Fruit fly (Drosophila melanogaster) whole organism, wandering third instar larva: ENCODE results near the gene Rh6.

ENCODE experiments used
- Abd-B ChIP-seq: fragments of >200 bp; optimal IDR thresholded peaks from 2 replicates; lab custom pipeline; 2017; ENCODE audit warnings: missing biosample characterization, missing genetic modification characterization
- CG32264 ChIP-seq: fragments of 200-800 bp; sonication (Bioruptor generic); optimal IDR thresholded peaks from 2 replicates; lab custom pipeline; 2016; ENCODE audit warnings: missing biosample characterization, missing genetic modification characterization
- CG9705 ChIP-seq: fragments of 200-800 bp; sonication (Bioruptor generic); optimal IDR thresholded peaks from 2 replicates; lab custom pipeline; 2018; ENCODE audit warnings: missing biosample characterization, mild to moderate bottlenecking, missing genetic modification characterization
- Dfd ChIP-seq: fragments of >200 bp; optimal IDR thresholded peaks from 2 replicates; lab custom pipeline; 2017; ENCODE audit warnings: missing biosample characterization, missing genetic modification characterization
- Dif ChIP-seq: fragments of 200-275, 200-300 bp; sonication (Bioruptor generic); optimal IDR thresholded peaks from 2 replicates; lab custom pipeline; 2018; ENCODE audit warnings: missing biosample characterization, missing genetic modification characterization; ENCODE audit not compliant: partially characterized antibody
- GATAd ChIP-seq: sonication (Bioruptor generic); optimal IDR thresholded peaks from 2 replicates; lab custom pipeline; 2016; ENCODE audit warnings: missing biosample characterization, missing genetic modification characterization
- HLH106 ChIP-seq: fragments of 200-800 bp; optimal IDR thresholded peaks from 3 replicates; lab custom pipeline; 2019; ENCODE audit warnings: missing biosample characterization, mild to moderate bottlenecking, missing genetic modification characterization, moderate library complexity
- Hnf4 ChIP-seq: fragments of 200-800 bp; sonication (Bioruptor generic); optimal IDR thresholded peaks from 2 replicates; lab custom pipeline; 2016; ENCODE audit warnings: missing biosample characterization, mild to moderate bottlenecking, missing genetic modification characterization
- Hr83 ChIP-seq: fragments of 200-300 bp; sonication (Bioruptor generic); optimal IDR thresholded peaks from 2 replicates; lab custom pipeline; 2016; ENCODE audit warnings: missing biosample characterization, mild to moderate bottlenecking, missing genetic modification characterization, moderate library complexity; ENCODE audit not compliant: poor library complexity, severe bottlenecking
- Jra ChIP-seq: sonication (Bioruptor generic); optimal IDR thresholded peaks from 2 replicates; lab custom pipeline; 2016; ENCODE audit warnings: missing biosample characterization, missing genetic modification characterization
- Mio ChIP-seq: sonication (Bioruptor generic); optimal IDR thresholded peaks from 2 replicates; lab custom pipeline; 2016; ENCODE audit warnings: missing biosample characterization, missing genetic modification characterization
- Myc ChIP-seq: fragments of >200 bp; optimal IDR thresholded peaks from 2 replicates; lab custom pipeline; 2017
- N ChIP-seq: fragments of >200 bp; optimal IDR thresholded peaks from 2 replicates; lab custom pipeline; 2018; ENCODE audit warnings: missing biosample characterization, missing external identifiers, missing genetic modification characterization
- OdsH ChIP-seq: fragments of 200-800 bp; sonication (Bioruptor generic); optimal IDR thresholded peaks from 2 replicates; lab custom pipeline; 2016; ENCODE audit warnings: missing biosample characterization, mild to moderate bottlenecking, missing genetic modification characterization
- Rel ChIP-seq, 2 experiments: fragments of 200-800 bp; sonication (Bioruptor generic) in 1 of 2; optimal IDR thresholded peaks; 2 replicates in 1 of 2; 3 replicates in 1 of 2; lab custom pipeline; 2016 to 2019; ENCODE audit warnings: mild to moderate bottlenecking in 2 of 2, missing biosample characterization in 2 of 2, missing genetic modification characterization in 2 of 2, moderate library complexity in 1 of 2
- Sp1 ChIP-seq: fragments of 200-800 bp; sonication (Bioruptor generic); optimal IDR thresholded peaks from 3 replicates; lab custom pipeline; 2019; ENCODE audit warnings: missing biosample characterization, mild to moderate bottlenecking, missing genetic modification characterization, moderate library complexity
- Vsx2 ChIP-seq: fragments of 200-300, 225-300 bp; sonication (Bioruptor generic); optimal IDR thresholded peaks from 2 replicates; lab custom pipeline; 2018; ENCODE audit warnings: missing biosample characterization, missing genetic modification characterization; ENCODE audit not compliant: partially characterized antibody
- br ChIP-seq: fragments of 200-800 bp; sonication (Bioruptor generic); optimal IDR thresholded peaks from 2 replicates; lab custom pipeline; 2016; ENCODE audit warnings: missing biosample characterization, missing genetic modification characterization
- brk ChIP-seq: fragments of 200-800 bp; sonication (Bioruptor generic); optimal IDR thresholded peaks from 2 replicates; lab custom pipeline; 2016; ENCODE audit warnings: missing biosample characterization, mild to moderate bottlenecking, missing genetic modification characterization
- dl ChIP-seq, 2 experiments: fragments of 175-275, 200-275 bp in 1 of 2; fragments of 200-275 bp in 1 of 2; sonication (Bioruptor generic); optimal IDR thresholded peaks; lab custom pipeline; 2018; ENCODE audit warnings: mild to moderate bottlenecking in 2 of 2, missing biosample characterization in 2 of 2, missing genetic modification characterization in 2 of 2, moderate library complexity in 2 of 2; ENCODE audit not compliant: partially characterized antibody in 2 of 2, insufficient read depth in 1 of 2
- dmrt93B ChIP-seq: fragments of 200-800 bp; sonication (Bioruptor generic); optimal IDR thresholded peaks from 2 replicates; lab custom pipeline; 2018; ENCODE audit warnings: missing biosample characterization, mild to moderate bottlenecking, missing genetic modification characterization
- dsf ChIP-seq: sonication (Bioruptor generic); optimal IDR thresholded peaks from 2 replicates; lab custom pipeline; 2016; ENCODE audit warnings: missing biosample characterization, missing genetic modification characterization, borderline replicate concordance
- ey ChIP-seq: fragments of 200-800 bp; sonication (Bioruptor generic); optimal IDR thresholded peaks from 2 replicates; lab custom pipeline; 2016; ENCODE audit warnings: missing biosample characterization, missing genetic modification characterization
- foxo ChIP-seq, 2 experiments: fragments of 200-800 bp; sonication (Bioruptor generic); optimal IDR thresholded peaks; 2 replicates in 1 of 2; 3 replicates in 1 of 2; lab custom pipeline; 2016 to 2017; ENCODE audit warnings: missing biosample characterization in 2 of 2, missing genetic modification characterization in 2 of 2
- fru ChIP-seq: fragments of 200-800 bp; sonication (Bioruptor generic); optimal IDR thresholded peaks from 3 replicates; lab custom pipeline; 2016; ENCODE audit warnings: missing biosample characterization, mild to moderate bottlenecking, missing genetic modification characterization
- h ChIP-seq: fragments of 200-800 bp; sonication (Bioruptor generic); optimal IDR thresholded peaks from 3 replicates; lab custom pipeline; 2016; ENCODE audit warnings: missing biosample characterization, mild to moderate bottlenecking, missing genetic modification characterization
- jim ChIP-seq: fragments of 175-275, 200-325 bp; sonication (Bioruptor generic); optimal IDR thresholded peaks from 2 replicates; lab custom pipeline; 2016; ENCODE audit warnings: missing biosample characterization, mild to moderate bottlenecking, missing genetic modification characterization
- lola ChIP-seq: fragments of >200 bp; optimal IDR thresholded peaks from 2 replicates; lab custom pipeline; 2017; ENCODE audit warnings: missing biosample characterization, missing genetic modification characterization
- pan ChIP-seq: fragments of >200 bp; optimal IDR thresholded peaks from 2 replicates; lab custom pipeline; 2017
- psq ChIP-seq: fragments of 200-800 bp; sonication (Bioruptor generic); optimal IDR thresholded peaks from 3 replicates; lab custom pipeline; 2017; ENCODE audit warnings: missing biosample characterization, mild to moderate bottlenecking, missing genetic modification characterization, moderate library complexity
- rgr ChIP-seq: fragments of 200-800 bp; sonication (Bioruptor generic); optimal IDR thresholded peaks from 3 replicates; lab custom pipeline; 2016; ENCODE audit warnings: missing biosample characterization, mild to moderate bottlenecking, missing genetic modification characterization
- sv ChIP-seq: fragments of 200-800 bp; sonication (Bioruptor generic); optimal IDR thresholded peaks from 3 replicates; lab custom pipeline; 2016; ENCODE audit warnings: missing biosample characterization, missing genetic modification characterization
- tai ChIP-seq: sonication (Bioruptor generic); optimal IDR thresholded peaks from 2 replicates; lab custom pipeline; 2016; ENCODE audit warnings: missing biosample characterization, missing genetic modification characterization
- woc ChIP-seq: sonication (Bioruptor generic); optimal IDR thresholded peaks from 2 replicates; lab custom pipeline; 2016; ENCODE audit warnings: missing biosample characterization, mild to moderate bottlenecking, missing genetic modification characterization

Gene Rh6

DNA sequence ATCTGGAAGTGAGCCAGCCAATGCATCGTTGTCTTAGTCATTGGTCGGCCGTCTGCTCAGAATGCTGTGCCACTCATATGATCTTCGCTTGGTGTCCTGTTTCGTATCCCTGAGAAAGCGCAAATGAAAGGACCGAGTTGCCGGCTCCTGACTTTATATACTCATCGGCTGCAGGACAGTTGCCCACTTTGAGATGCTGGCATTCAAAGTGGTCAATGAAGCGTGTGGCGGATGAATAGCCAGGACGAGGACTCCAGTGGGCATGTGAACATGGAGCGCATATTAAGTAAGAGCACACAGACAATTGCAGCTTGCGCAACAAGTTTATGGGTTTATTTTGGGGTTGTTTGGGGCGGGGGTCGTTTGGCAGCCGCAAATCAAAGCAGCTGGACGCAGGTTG lies 2.3 kb downstream of the Rh6 start, which contains the start of gene Trissin:
Gene Trissin, minus strand, starts transcription at position 101 of the 400 bp plus-strand sequence.
- TF ChIP-seq Jra (GFP tag; lab: Kevin White, UChicago): no peak
- no peak for TF ChIP-seq foxo (GFP tag; optimal IDR thresholded peaks at IDR 0.05; lab: Kevin White, UChicago)
- TF ChIP-seq tai (GFP tag; lab: Kevin White, UChicago): no peak
- no peak for TF ChIP-seq Rel (GFP tag; optimal IDR thresholded peaks at IDR 0.05; lab: Kevin White, UChicago)
- TF ChIP-seq Rel (tag; optimal IDR thresholded peaks at IDR 0.05; lab: Kevin White, UChicago): no peak
- no peak for TF ChIP-seq CG32264 (GFP tag; lab: Kevin White, UChicago)
- no peak for TF ChIP-seq h
- no peak for TF ChIP-seq dl (GFP tag; optimal IDR thresholded peaks at IDR 0.05; lab: Kevin White, UChicago; ENCODE audit: insufficient read depth in 1 of 2, partially characterized antibody in 2 of 2)
- no peak for TF ChIP-seq dsf
- TF ChIP-seq N (GFP tag; lab: Kevin White, UChicago): no peak
- TF ChIP-seq sv: no peak
- no peak for TF ChIP-seq OdsH (GFP tag; lab: Kevin White, UChicago)
- TF ChIP-seq brk: no peak
- TF ChIP-seq Sp1 (GFP tag; lab: Kevin White, UChicago): no peak
- TF ChIP-seq lola (GFP tag; lab: Kevin White, UChicago): no peak
- no peak for TF ChIP-seq Vsx2

DNA sequence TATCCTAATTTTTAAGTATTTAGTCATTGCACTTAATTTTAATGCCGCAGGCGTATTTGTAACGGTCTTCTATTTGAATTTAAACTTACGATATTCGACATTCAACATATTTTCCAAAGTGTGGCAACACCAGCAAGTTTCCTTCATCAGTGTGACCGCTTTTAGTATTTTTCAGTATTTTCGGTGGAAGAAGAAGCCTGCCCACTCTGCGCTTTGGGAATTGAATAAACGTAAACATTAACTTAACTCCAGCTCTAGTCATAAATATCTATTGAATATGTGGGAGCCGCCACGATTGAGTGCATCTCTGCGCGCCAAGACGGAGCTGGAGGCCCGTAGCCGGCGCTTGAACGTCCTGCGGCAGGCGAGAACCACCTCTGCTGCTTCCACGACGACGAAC lies 2.9 kb downstream of the Rh6 start, which contains the start of gene obe:
Gene obe, plus strand, starts transcription at position 185 of the 400 bp plus-strand sequence.
- TF ChIP-seq CG9705 (GFP tag; lab: Kevin White, UChicago) (no peak), Rel (GFP tag; optimal IDR thresholded peaks at IDR 0.05; lab: Kevin White, UChicago) (no peak), Rel (tag; optimal IDR thresholded peaks at IDR 0.05; lab: Kevin White, UChicago) (no peak), pan (lab: Kevin White, UChicago) (no peak), Myc (lab: Kevin White, UChicago) (peak; percentile 53), jim (no peak)

dm6 chr3R:15493211-15493610 lies 10.3 kb downstream of the Rh6 start:
- TF ChIP-seq Abd-B (GFP tag; lab: Kevin White, UChicago) (no peak), HLH106 (no peak), dmrt93B (GFP tag; lab: Kevin White, UChicago) (no peak), Dfd (GFP tag; lab: Kevin White, UChicago) (no peak), dl (GFP tag; optimal IDR thresholded peaks at IDR 0.05; lab: Kevin White, UChicago; ENCODE audit: insufficient read depth in 1 of 2, partially characterized antibody in 2 of 2) (no peak), tai (GFP tag; lab: Kevin White, UChicago) (no peak), CG32264 (GFP tag; lab: Kevin White, UChicago) (no peak), Sp1 (GFP tag; lab: Kevin White, UChicago) (no peak), Vsx2 (no peak), Mio (GFP tag; lab: Kevin White, UChicago) (no peak), foxo (GFP tag; optimal IDR thresholded peaks at IDR 0.05; lab: Kevin White, UChicago) (no peak), GATAd (no peak), rgr (no peak), jim (no peak), Hnf4 (GFP tag; lab: Kevin White, UChicago) (no peak), dsf (no peak), ey (GFP tag; lab: Kevin White, UChicago) (no peak), OdsH (GFP tag; lab: Kevin White, UChicago) (no peak)

dm6 chr3R:15494302-15494701 lies 11.3 kb downstream of the Rh6 start, which contains the start of gene maca:
maca (plus strand) TSS chr3R:15494602.
- TF ChIP-seq Dif (GFP tag; lab: Kevin White, UChicago) (no peak), h (no peak), dmrt93B (GFP tag; lab: Kevin White, UChicago) (no peak), OdsH (GFP tag; lab: Kevin White, UChicago) (no peak), N (GFP tag; lab: Kevin White, UChicago) (no peak), woc (GFP tag; lab: Kevin White, UChicago) (no peak), Hr83 (no peak), sv (no peak)
- TF ChIP-seq, all 38 proteins: peak for 0

DNA sequence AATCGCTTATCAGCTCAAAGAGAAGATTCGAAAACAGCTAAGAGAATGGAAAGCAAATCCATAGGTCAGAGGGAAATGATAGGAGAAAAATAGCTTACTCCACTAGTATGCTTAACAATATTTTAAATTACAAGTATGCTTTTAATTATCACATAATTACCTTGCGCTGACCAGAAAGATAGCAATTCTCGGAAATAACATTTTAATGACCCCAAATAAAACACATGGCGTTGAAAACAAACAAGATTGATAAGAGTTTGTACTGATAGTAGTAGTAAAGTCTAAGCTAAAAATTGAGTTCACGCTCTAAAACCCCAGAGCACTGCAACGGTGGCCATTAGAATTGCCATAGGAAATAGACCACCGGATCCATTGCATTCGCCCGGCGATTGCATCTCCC lies 24.8 kb downstream of the Rh6 start:
- TF ChIP-seq sv (no peak), dsf (no peak), CG32264 (GFP tag; lab: Kevin White, UChicago) (no peak), h (no peak), fru (no peak), Sp1 (GFP tag; lab: Kevin White, UChicago) (no peak), ey (GFP tag; lab: Kevin White, UChicago) (no peak), pan (lab: Kevin White, UChicago) (no peak), Hnf4 (GFP tag; lab: Kevin White, UChicago) (no peak), psq (GFP tag; lab: Kevin White, UChicago) (no peak), Vsx2 (no peak), br (GFP tag; lab: Kevin White, UChicago) (no peak), foxo (GFP tag; optimal IDR thresholded peaks at IDR 0.05; lab: Kevin White, UChicago) (no peak), CG9705 (GFP tag; lab: Kevin White, UChicago) (no peak), Dif (GFP tag; lab: Kevin White, UChicago) (no peak), HLH106 (no peak), brk (no peak), dl (GFP tag; optimal IDR thresholded peaks at IDR 0.05; lab: Kevin White, UChicago; ENCODE audit: insufficient read depth in 1 of 2, partially characterized antibody in 2 of 2) (no peak)
